Worm (Caenorhabditis elegans): ENCODE measurements around the gene pcp-3.

- TF ChIP-seq ref-1 (GFP tag; conservative IDR thresholded peaks at IDR 0.05) (no peak), flt-1 (GFP tag; IDR thresholded peaks at IDR 0.05) (no peak), ztf-23 (GFP tag; IDR thresholded peaks at IDR 0.05) (no peak), cog-1 (tag; optimal IDR thresholded peaks at IDR 0.05) (no peak), klf-2 (GFP tag; conservative IDR thresholded peaks at IDR 0.05) (no peak), med-1 (GFP tag; optimal IDR thresholded peaks at IDR 0.05; ENCODE audit: insufficient read depth) (no peak), ztf-29 (GFP tag; IDR thresholded peaks at IDR 0.05) (no peak)
These were observed 28.2 kb downstream of the pcp-3 start for ce11 chrIV:9130605-9131004.

All from whole organism, midembryonic.